Worm (Caenorhabditis elegans): ENCODE results near the gene C52E2.2.

- TF ChIP-seq elt-3 (tag; optimal IDR thresholded peaks at IDR 0.05) (no peak), mab-5 (tag; optimal IDR thresholded peaks at IDR 0.05) (no peak), ces-1 (GFP tag; optimal IDR thresholded peaks at IDR 0.05) (no peak), pha-4 (tag; optimal IDR thresholded peaks at IDR 0.05) (no peak)
Measured at ce11 chrII:1889071-1889470, 36.5 kb downstream of the C52E2.2 start, which contains the start of gene math-8.

All from whole organism, mixed stage, embryonic.